Worm (Caenorhabditis elegans): ENCODE results near the gene dlat-1.

The dlat-1 gene

ce11 chrV:14436195-14436594, 10.9 kb downstream of the dlat-1 start:
- TF ChIP-seq ztf-4 (tag; optimal IDR thresholded peaks at IDR 0.05): no peak
- TF ChIP-seq efl-1 (optimal IDR thresholded peaks at IDR 0.05): no peak
- TF ChIP-seq efl-1 (GFP tag; optimal IDR thresholded peaks at IDR 0.05 in 1 of 2): peak in 1 of 2 experiments; percentile 73

ce11 chrV:14433584-14433983, 13.5 kb downstream of the dlat-1 start:
- no peak for TF ChIP-seq fkh-10 (GFP tag; optimal IDR thresholded peaks at IDR 0.05)
- TF ChIP-seq mep-1 (tag; optimal IDR thresholded peaks at IDR 0.05): no peak
- TF ChIP-seq tbx-2 (tag; optimal IDR thresholded peaks at IDR 0.05): no peak
- no peak for TF ChIP-seq tlp-1 (tag; optimal IDR thresholded peaks at IDR 0.05)
- TF ChIP-seq isw-1 (GFP tag; IDR thresholded peaks at IDR 0.05): no peak
- TF ChIP-seq vab-15 (tag; optimal IDR thresholded peaks at IDR 0.05): no peak
- TF ChIP-seq C34B4.2 (tag; optimal IDR thresholded peaks at IDR 0.05): no peak
- no peak for TF ChIP-seq ces-1 (GFP tag; optimal IDR thresholded peaks at IDR 0.05)
- TF ChIP-seq nhr-11 (tag; optimal IDR thresholded peaks at IDR 0.05): no peak
- no peak for TF ChIP-seq grh-1 (GFP tag; IDR thresholded peaks at IDR 0.05)

- no peak for TF ChIP-seq lin-13 (GFP tag; optimal IDR thresholded peaks at IDR 0.05)
- TF ChIP-seq nhr-85 (tag): no peak
- TF ChIP-seq sup-37 (GFP tag; optimal IDR thresholded peaks at IDR 0.05): no peak
- TF ChIP-seq nhr-20 (tag; optimal IDR thresholded peaks at IDR 0.05): no peak
- TF ChIP-seq sox-4 (tag; optimal IDR thresholded peaks at IDR 0.05): no peak
- no peak for TF ChIP-seq ceh-88 (GFP tag; IDR thresholded peaks at IDR 0.05)
- no peak for TF ChIP-seq alr-1 (tag; optimal IDR thresholded peaks at IDR 0.05; ENCODE audit: borderline replicate concordance)
- TF ChIP-seq elt-3 (tag; optimal IDR thresholded peaks at IDR 0.05): no peak
- no peak for TF ChIP-seq snu-23 (GFP tag; optimal IDR thresholded peaks at IDR 0.05)
- TF ChIP-seq F16B12.6 (tag; optimal IDR thresholded peaks at IDR 0.05): no peak
- TF ChIP-seq dpl-1 (GFP tag; optimal IDR thresholded peaks at IDR 0.05): no peak
- TF ChIP-seq lsy-2 (tag; optimal IDR thresholded peaks at IDR 0.05): no peak
Measured at ce11 chrV:14432259-14432658, 14.8 kb downstream of the dlat-1 start, which contains the start of gene egl-1. Gene egl-1, minus strand, starts transcription at chrV:14432359.

ce11 chrV:14428865-14429264, 18.2 kb downstream of the dlat-1 start, which contains the start of gene F23B12.1:
Gene F23B12.1, plus strand, starts transcription at chrV:14429165.
- TF ChIP-seq snpc-4 (tag; optimal IDR thresholded peaks at IDR 0.05) (no peak), ama-1 (optimal IDR thresholded peaks at IDR 0.05) (no peak), mef-2 (tag; optimal IDR thresholded peaks at IDR 0.05) (no peak), dpl-1 (GFP tag; optimal IDR thresholded peaks at IDR 0.05) (no peak), sup-37 (GFP tag; optimal IDR thresholded peaks at IDR 0.05) (no peak), elt-3 (tag; optimal IDR thresholded peaks at IDR 0.05) (no peak), dsc-1 (tag; optimal IDR thresholded peaks at IDR 0.05) (no peak), lin-14 (GFP tag; optimal IDR thresholded peaks at IDR 0.05) (no peak), swsn-7 (tag; optimal IDR thresholded peaks at IDR 0.05) (no peak), sox-4 (tag; optimal IDR thresholded peaks at IDR 0.05) (no peak), ceh-63 (GFP tag; optimal IDR thresholded peaks at IDR 0.05) (no peak), vab-15 (tag; optimal IDR thresholded peaks at IDR 0.05) (no peak), tbx-2 (tag; optimal IDR thresholded peaks at IDR 0.05) (no peak), mdl-1 (tag; optimal IDR thresholded peaks at IDR 0.05) (no peak), alr-1 (tag; optimal IDR thresholded peaks at IDR 0.05; ENCODE audit: borderline replicate concordance) (no peak), nhr-20 (tag; optimal IDR thresholded peaks at IDR 0.05) (no peak), pax-3 (tag; optimal IDR thresholded peaks at IDR 0.05) (no peak), C16A3.4 (tag; optimal IDR thresholded peaks at IDR 0.05) (no peak)

- TF ChIP-seq fos-1 (tag; optimal IDR thresholded peaks at IDR 0.05) (no peak), dsc-1 (tag; optimal IDR thresholded peaks at IDR 0.05) (peak; percentile 96), tlp-1 (tag; optimal IDR thresholded peaks at IDR 0.05) (no peak), pax-3 (tag; optimal IDR thresholded peaks at IDR 0.05) (peak; percentile 77), swsn-7 (tag; optimal IDR thresholded peaks at IDR 0.05) (no peak), sox-4 (tag; optimal IDR thresholded peaks at IDR 0.05) (peak; percentile 3), blmp-1 (tag; optimal IDR thresholded peaks at IDR 0.05) (no peak), egl-13 (tag; optimal IDR thresholded peaks at IDR 0.05) (no peak), ztf-4 (tag; optimal IDR thresholded peaks at IDR 0.05) (no peak), ceh-63 (GFP tag; optimal IDR thresholded peaks at IDR 0.05) (no peak)
Measured at ce11 chrV:14427069-14427825, 19.8 kb downstream of the dlat-1 start.

Measured in whole organism, L1 larva.